Fruit fly (Drosophila melanogaster) whole organism, prepupa: Measurements from ENCODE around the gene CG7332.

Experiments used
- Blimp-1 ChIP-seq: fragments of 200-800 bp; sonication (Bioruptor generic); optimal IDR thresholded peaks from 3 replicates; lab custom pipeline; 2017; ENCODE audit warnings: missing biosample characterization, missing genetic modification characterization, mild to moderate bottlenecking, moderate library complexity, missing genetic modification reagents
- CG10631 ChIP-seq: fragments of 200-800 bp; sonication (Bioruptor generic); optimal IDR thresholded peaks from 2 replicates; lab custom pipeline; 2016; ENCODE audit warnings: missing biosample characterization, missing genetic modification characterization
- CG10669 ChIP-seq: fragments of 200-800 bp; sonication (Bioruptor generic); optimal IDR thresholded peaks from 3 replicates; lab custom pipeline; 2018; ENCODE audit warnings: missing biosample characterization, mild to moderate bottlenecking, missing genetic modification characterization, moderate library complexity
- CG11294 ChIP-seq: fragments of 200-800 bp; sonication (Bioruptor generic); IDR thresholded peaks from 2 replicates; pipeline ENCODE4 v1.3.6; 2022; ENCODE audit warnings: missing biosample characterization, missing genetic modification characterization
- CG16779 ChIP-seq: fragments of 200-800 bp; sonication (Bioruptor generic); optimal IDR thresholded peaks from 3 replicates; lab custom pipeline; 2017; ENCODE audit warnings: missing biosample characterization, mild to moderate bottlenecking, missing genetic modification characterization
- CG3032 ChIP-seq: fragments of 200-800 bp; optimal IDR thresholded peaks from 2 replicates; lab custom pipeline; 2019; ENCODE audit warnings: missing biosample characterization, mild to moderate bottlenecking, missing genetic modification characterization, moderate library complexity
- CG31627 ChIP-seq: fragments of 200-800 bp; sonication (Bioruptor generic); optimal IDR thresholded peaks from 3 replicates; lab custom pipeline; 2016; ENCODE audit warnings: missing biosample characterization, missing genetic modification characterization
- CG32006 ChIP-seq: fragments of 200-800 bp; sonication (Bioruptor generic); optimal IDR thresholded peaks from 3 replicates; lab custom pipeline; 2017; ENCODE audit warnings: missing biosample characterization, mild to moderate bottlenecking, missing genetic modification characterization
- CG34406 ChIP-seq: fragments of 200-800 bp; sonication (Bioruptor generic); optimal IDR thresholded peaks from 3 replicates; lab custom pipeline; 2016; ENCODE audit warnings: missing biosample characterization, missing genetic modification characterization
- CG3919 ChIP-seq: fragments of 200-800 bp; sonication (Bioruptor generic); optimal IDR thresholded peaks from 3 replicates; lab custom pipeline; 2016; ENCODE audit warnings: missing biosample characterization, missing genetic modification characterization
- CG4318 ChIP-seq: fragments of 200-800 bp; sonication (Bioruptor generic); optimal IDR thresholded peaks from 3 replicates; lab custom pipeline; 2017; ENCODE audit warnings: missing biosample characterization, mild to moderate bottlenecking, missing genetic modification characterization
- CG6276 ChIP-seq: fragments of 200-800 bp; sonication (Bioruptor generic); optimal IDR thresholded peaks from 2 replicates; lab custom pipeline; 2017; ENCODE audit warnings: missing biosample characterization, mild to moderate bottlenecking, missing genetic modification characterization
- CG6792 ChIP-seq: fragments of 200-800 bp; sonication (Bioruptor generic); optimal IDR thresholded peaks from 3 replicates; lab custom pipeline; 2016; ENCODE audit warnings: missing biosample characterization, missing genetic modification characterization
- CG7368 ChIP-seq: fragments of 200-800 bp; sonication (Bioruptor generic); optimal IDR thresholded peaks from 3 replicates; lab custom pipeline; 2016; ENCODE audit warnings: missing biosample characterization, missing genetic modification characterization
- CG8319 ChIP-seq: fragments of 200-800 bp; sonication (Bioruptor generic); optimal IDR thresholded peaks from 3 replicates; lab custom pipeline; 2016; ENCODE audit warnings: missing biosample characterization, missing genetic modification characterization
- CG8632 ChIP-seq: fragments of 200-800 bp; sonication (Bioruptor generic); optimal IDR thresholded peaks from 3 replicates; lab custom pipeline; 2016; ENCODE audit warnings: missing biosample characterization, missing genetic modification characterization
- Eip75B ChIP-seq: fragments of 200-800 bp; sonication (Bioruptor generic); optimal IDR thresholded peaks from 3 replicates; lab custom pipeline; 2016; ENCODE audit warnings: missing biosample characterization, missing genetic modification characterization
- Eip93F ChIP-seq: fragments of 200-800 bp; sonication (Bioruptor generic); optimal IDR thresholded peaks from 2 replicates; lab custom pipeline; 2016; ENCODE audit warnings: missing biosample characterization, mild to moderate bottlenecking, missing genetic modification characterization
- Ets21C ChIP-seq: fragments of 200-800 bp; sonication (Bioruptor generic); optimal IDR thresholded peaks from 3 replicates; lab custom pipeline; 2016; ENCODE audit warnings: missing biosample characterization, missing genetic modification characterization
- Ets96B ChIP-seq: fragments of 200-800 bp; optimal IDR thresholded peaks from 2 replicates; lab custom pipeline; 2019; ENCODE audit warnings: missing biosample characterization, mild to moderate bottlenecking, missing genetic modification characterization, moderate library complexity
- Gug ChIP-seq: fragments of 200-800 bp; sonication (Bioruptor generic); IDR thresholded peaks from 2 replicates; pipeline ENCODE4 v1.3.6; 2022; ENCODE audit warnings: missing biosample characterization, missing genetic modification characterization
- Hr39 ChIP-seq: fragments of 200-800 bp; sonication (Bioruptor generic); optimal IDR thresholded peaks from 2 replicates; lab custom pipeline; 2016; ENCODE audit warnings: missing biosample characterization, missing genetic modification characterization
- Hr4 ChIP-seq: fragments of 200-800 bp; sonication (Bioruptor generic); optimal IDR thresholded peaks from 3 replicates; lab custom pipeline; 2016; ENCODE audit warnings: missing biosample characterization, missing genetic modification characterization
- Lpt ChIP-seq: fragments of 200-800 bp; sonication (Bioruptor generic); optimal IDR thresholded peaks from 3 replicates; lab custom pipeline; 2016; ENCODE audit warnings: missing biosample characterization, missing genetic modification characterization
- Met ChIP-seq: fragments of 200-800 bp; sonication (Bioruptor generic); optimal IDR thresholded peaks from 3 replicates; lab custom pipeline; 2016; ENCODE audit warnings: missing biosample characterization, missing genetic modification characterization
- OdsH ChIP-seq: fragments of 200-800 bp; sonication (Bioruptor generic); optimal IDR thresholded peaks from 3 replicates; lab custom pipeline; 2016; ENCODE audit warnings: missing biosample characterization, missing genetic modification characterization
- Smox ChIP-seq: fragments of 200-800 bp; sonication (Bioruptor generic); optimal IDR thresholded peaks from 3 replicates; lab custom pipeline; 2016; ENCODE audit warnings: missing biosample characterization, missing genetic modification characterization
- Sox102F ChIP-seq: fragments of 200-800 bp; sonication (Bioruptor generic); optimal IDR thresholded peaks from 2 replicates; lab custom pipeline; 2016; ENCODE audit warnings: missing biosample characterization, mild to moderate bottlenecking, missing genetic modification characterization
- Sox14 ChIP-seq: fragments of 200-800 bp; sonication (Bioruptor generic); optimal IDR thresholded peaks from 3 replicates; lab custom pipeline; 2016; ENCODE audit warnings: missing biosample characterization, missing genetic modification characterization
- Sox15 ChIP-seq: fragments of 200-800 bp; sonication (Bioruptor generic); optimal IDR thresholded peaks from 3 replicates; lab custom pipeline; 2016; ENCODE audit warnings: missing biosample characterization, missing genetic modification characterization
- achi ChIP-seq: fragments of 200-800 bp; sonication (Bioruptor generic); optimal IDR thresholded peaks from 3 replicates; lab custom pipeline; 2016; ENCODE audit warnings: missing biosample characterization, missing genetic modification characterization
- acj6 ChIP-seq: fragments of 200-800 bp; sonication (Bioruptor generic); optimal IDR thresholded peaks from 3 replicates; lab custom pipeline; 2016; ENCODE audit warnings: missing biosample characterization, missing genetic modification characterization
- cyc ChIP-seq: fragments of 200-800 bp; sonication (Bioruptor generic); optimal IDR thresholded peaks from 3 replicates; lab custom pipeline; 2016; ENCODE audit warnings: missing biosample characterization, missing genetic modification characterization
- dac ChIP-seq: fragments of 200-800 bp; sonication (Bioruptor generic); optimal IDR thresholded peaks from 2 replicates; lab custom pipeline; 2017; ENCODE audit warnings: missing biosample characterization, mild to moderate bottlenecking, missing genetic modification characterization
- dsx ChIP-seq: fragments of 200-800 bp; optimal IDR thresholded peaks from 3 replicates; lab custom pipeline; 2019; ENCODE audit warnings: missing biosample characterization, mild to moderate bottlenecking, missing genetic modification characterization, moderate library complexity; ENCODE audit not compliant: poor library complexity, severe bottlenecking
- eg ChIP-seq: fragments of 200-800 bp; sonication (Bioruptor generic); IDR thresholded peaks from 3 replicates; pipeline ENCODE4 v1.3.6; 2022; ENCODE audit warnings: missing biosample characterization, missing genetic modification characterization
- esn ChIP-seq: fragments of 200-800 bp; sonication (Bioruptor generic); optimal IDR thresholded peaks from 2 replicates; lab custom pipeline; 2016; ENCODE audit warnings: missing biosample characterization, mild to moderate bottlenecking, missing genetic modification characterization, moderate library complexity
- fd59A ChIP-seq: fragments of 200-800 bp; sonication (Bioruptor generic); optimal IDR thresholded peaks from 2 replicates; lab custom pipeline; 2017; ENCODE audit warnings: missing biosample characterization, mild to moderate bottlenecking, missing genetic modification characterization, missing genetic modification reagents
- fkh ChIP-seq: fragments of 200-800 bp; sonication (Bioruptor generic); optimal IDR thresholded peaks from 3 replicates; lab custom pipeline; 2017; ENCODE audit warnings: missing biosample characterization, mild to moderate bottlenecking, missing genetic modification characterization, moderate library complexity
- lz ChIP-seq: fragments of 200-800 bp; sonication (Bioruptor generic); optimal IDR thresholded peaks from 3 replicates; lab custom pipeline; 2016; ENCODE audit warnings: missing biosample characterization, missing genetic modification characterization
- pdm3 ChIP-seq: fragments of 200-800 bp; sonication (Bioruptor generic); optimal IDR thresholded peaks from 3 replicates; lab custom pipeline; 2016; ENCODE audit warnings: missing biosample characterization, missing genetic modification characterization
- salr ChIP-seq, 2 experiments: fragments of 200-800 bp; sonication (Bioruptor generic); optimal IDR thresholded peaks; 3 replicates each; lab custom pipeline; 2016 to 2018; ENCODE audit warnings: missing biosample characterization in 2 of 2, missing genetic modification characterization in 2 of 2, mild to moderate bottlenecking in 1 of 2
- spab ChIP-seq: fragments of 200-800 bp; sonication (Bioruptor generic); optimal IDR thresholded peaks from 2 replicates; lab custom pipeline; 2017; ENCODE audit warnings: missing biosample characterization, mild to moderate bottlenecking, missing genetic modification characterization, missing genetic modification reagents
- ss ChIP-seq, 2 experiments: fragments of 200-800 bp; sonication (Bioruptor generic); optimal IDR thresholded peaks; 2 replicates in 1 of 2; 3 replicates in 1 of 2; lab custom pipeline; 2017 to 2018; ENCODE audit warnings: mild to moderate bottlenecking in 2 of 2, missing biosample characterization in 2 of 2, missing genetic modification characterization in 2 of 2, moderate library complexity in 1 of 2
- svp ChIP-seq: fragments of 200-800 bp; sonication (Bioruptor generic); peaks from one replicate; lab custom pipeline; 2016; ENCODE audit warnings: missing biosample characterization, missing genetic modification characterization
- vri ChIP-seq: fragments of 200-800 bp; sonication (Bioruptor generic); optimal IDR thresholded peaks from 3 replicates; lab custom pipeline; 2016; ENCODE audit warnings: missing biosample characterization, mild to moderate bottlenecking, missing genetic modification characterization

Gene CG7332

DNA sequence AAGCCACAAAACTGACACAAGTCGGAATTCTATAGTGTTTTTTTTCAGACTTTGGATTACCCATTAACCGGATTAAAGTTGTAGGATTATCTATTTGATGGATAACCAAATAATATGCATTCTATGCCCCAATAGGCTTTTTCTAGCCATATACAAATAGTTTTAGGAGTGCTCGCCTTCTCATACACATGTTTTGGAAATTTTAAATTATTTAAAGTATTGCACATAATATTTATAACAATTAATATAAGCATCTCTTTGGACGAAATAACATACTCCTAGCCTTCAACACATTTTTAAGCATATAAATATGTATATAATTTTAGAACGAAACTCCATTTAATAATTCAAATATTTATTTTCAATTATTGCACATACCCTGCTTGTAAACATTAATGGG, 45.1 kb downstream of the CG7332 start (continued):
- TF ChIP-seq CG10631 (GFP tag; lab: Kevin White, UChicago), result peak; percentile 58
- no peak for TF ChIP-seq CG11294 (GFP tag; lab: Robert Waterston, UW)
- TF ChIP-seq OdsH (GFP tag; lab: Kevin White, UChicago), result peak; percentile 58
- peak; percentile 67 for TF ChIP-seq CG3032 (tag; lab: Kevin White, UChicago)
- TF ChIP-seq CG8632, result peak; percentile 55
- TF ChIP-seq CG16779 (tag; lab: Kevin White, UChicago), result no peak
- no peak for TF ChIP-seq CG7368 (GFP tag; lab: Kevin White, UChicago)
- peak; percentile 31 for TF ChIP-seq CG6276 (GFP tag; lab: Kevin White, UChicago)
- TF ChIP-seq Sox15 (GFP tag; lab: Kevin White, UChicago), result peak; percentile 3
- peak; percentile 25 for TF ChIP-seq Met (GFP tag; lab: Kevin White, UChicago)
- peak; percentile 4 for TF ChIP-seq Hr39 (GFP tag; lab: Kevin White, UChicago)
- peak; percentile 71 for TF ChIP-seq svp
- no peak for TF ChIP-seq Hr4 (GFP tag; lab: Kevin White, UChicago)
- TF ChIP-seq Eip93F (GFP tag; lab: Kevin White, UChicago), result no peak
- TF ChIP-seq CG8319 (GFP tag; lab: Kevin White, UChicago), result no peak
- TF ChIP-seq pdm3 (GFP tag; lab: Kevin White, UChicago), result peak; percentile 21
- TF ChIP-seq ss (GFP tag; optimal IDR thresholded peaks at IDR 0.05; lab: Kevin White, UChicago), result peak in 1 of 2 experiments; percentile 64
- TF ChIP-seq Gug (GFP tag; lab: Robert Waterston, UW), result no peak
- TF ChIP-seq lz (GFP tag; lab: Kevin White, UChicago), result peak; percentile 1
- TF ChIP-seq CG3919 (GFP tag; lab: Kevin White, UChicago), result peak; percentile 25

DNA sequence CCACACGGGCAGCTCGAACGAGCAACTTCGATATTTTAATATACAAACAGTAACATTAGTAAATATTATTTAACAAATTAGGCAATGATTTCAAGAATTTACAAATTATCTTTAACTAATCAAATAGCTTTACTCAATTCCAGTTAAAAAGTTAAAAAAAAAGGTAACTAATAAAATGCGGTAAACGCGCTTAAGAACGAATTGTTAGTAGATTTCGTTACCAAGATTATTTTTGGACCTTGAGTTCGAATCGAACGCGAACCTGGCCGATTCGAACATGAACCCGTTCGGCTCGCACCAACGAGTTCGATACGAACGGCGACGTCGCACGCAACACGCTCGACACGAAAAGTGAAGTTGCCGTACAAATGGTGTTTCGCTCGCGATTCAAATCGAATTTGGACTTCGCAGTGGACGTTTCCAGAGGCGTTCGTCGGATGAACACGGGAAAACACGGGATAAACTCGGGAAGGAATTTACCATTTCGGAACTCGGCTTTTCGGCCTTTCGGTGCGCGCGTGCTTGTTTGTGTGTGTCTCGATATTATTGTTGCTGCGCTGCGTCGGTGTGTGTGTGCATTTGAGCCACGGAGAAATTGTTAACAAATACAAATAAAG, 45.7 kb downstream of the CG7332 start, which contains the start of gene CG43759:
TSS of gene CG43759 (plus strand) at position 390 of the 617 bp plus-strand sequence.
- no peak for TF ChIP-seq Gug (GFP tag; lab: Robert Waterston, UW)
- TF ChIP-seq Smox (GFP tag; lab: Kevin White, UChicago), result no peak
- no peak for TF ChIP-seq CG34406 (GFP tag; lab: Kevin White, UChicago)
- peak; percentile 21 for TF ChIP-seq fkh (GFP tag; lab: Kevin White, UChicago)
- no peak for TF ChIP-seq Blimp-1
- no peak for TF ChIP-seq achi (GFP tag; lab: Kevin White, UChicago)
- no peak for TF ChIP-seq salr (GFP tag; optimal IDR thresholded peaks at IDR 0.05; lab: Kevin White, UChicago)
- TF ChIP-seq ss (GFP tag; optimal IDR thresholded peaks at IDR 0.05; lab: Kevin White, UChicago), result peak in 1 of 2 experiments; percentile 36
- no peak for TF ChIP-seq Ets96B (tag; lab: Kevin White, UChicago)
- TF ChIP-seq CG6276 (GFP tag; lab: Kevin White, UChicago), result no peak
- TF ChIP-seq CG32006 (GFP tag; lab: Kevin White, UChicago), result no peak
- peak; percentile 16 for TF ChIP-seq vri (GFP tag; lab: Kevin White, UChicago)
- no peak for TF ChIP-seq Hr39 (GFP tag; lab: Kevin White, UChicago)
- TF ChIP-seq CG10669 (GFP tag; lab: Kevin White, UChicago), result no peak
- TF ChIP-seq Sox14 (GFP tag; lab: Kevin White, UChicago), result no peak
- no peak for TF ChIP-seq CG16779 (tag; lab: Kevin White, UChicago)
- no peak for TF ChIP-seq acj6
- no peak for TF ChIP-seq pdm3 (GFP tag; lab: Kevin White, UChicago)
- TF ChIP-seq CG4318, result no peak
- peak; percentile 20 for TF ChIP-seq dsx
- no peak for TF ChIP-seq CG7368 (GFP tag; lab: Kevin White, UChicago)
- TF ChIP-seq Eip93F (GFP tag; lab: Kevin White, UChicago), result no peak
- TF ChIP-seq Sox15 (GFP tag; lab: Kevin White, UChicago), result no peak
- TF ChIP-seq cyc, result no peak
- TF ChIP-seq CG11294 (GFP tag; lab: Robert Waterston, UW), result no peak
- TF ChIP-seq eg (GFP tag; lab: Robert Waterston, UW), result 0 out of 3 replicates have a peak, but pooled peaks have one; percentile 40
- no peak for TF ChIP-seq Ets21C
- no peak for TF ChIP-seq spab (GFP tag; lab: Kevin White, UChicago)
- no peak for TF ChIP-seq CG8319 (GFP tag; lab: Kevin White, UChicago)
- TF ChIP-seq esn (GFP tag; lab: Kevin White, UChicago), result no peak
- TF ChIP-seq CG6792, result no peak
- no peak for TF ChIP-seq CG31627 (GFP tag; lab: Kevin White, UChicago)
- TF ChIP-seq fd59A (GFP tag; lab: Kevin White, UChicago), result no peak
- TF ChIP-seq Eip75B (GFP tag; lab: Kevin White, UChicago), result no peak
- TF ChIP-seq dac (GFP tag; lab: Kevin White, UChicago), result no peak
- no peak for TF ChIP-seq Met (GFP tag; lab: Kevin White, UChicago)
- no peak for TF ChIP-seq CG3032 (tag; lab: Kevin White, UChicago)
- TF ChIP-seq Sox102F (GFP tag; lab: Kevin White, UChicago), result peak; percentile 24
- no peak for TF ChIP-seq Lpt
- TF ChIP-seq CG3919 (GFP tag; lab: Kevin White, UChicago), result peak; percentile 5
